Worm (Caenorhabditis elegans) whole organism, mixed stage, embryonic: ENCODE data around the gene C04F5.9.

Experiments
- bed-3 ChIP-seq: fragments of 200-800 bp; sonication (Bioruptor generic); optimal IDR thresholded peaks from 3 replicates; lab custom pipeline; 2018; ENCODE audit warnings: mild to moderate bottlenecking, missing genetic modification characterization, moderate library complexity, missing compliant biosample characterization
- drap-1 ChIP-seq: fragments of 200-800 bp; sonication (Bioruptor generic); optimal IDR thresholded peaks from 3 replicates; lab custom pipeline; 2018; ENCODE audit warnings: mild to moderate bottlenecking, missing genetic modification characterization, missing compliant biosample characterization
- lin-13 ChIP-seq: fragments of 150-350 bp; optimal IDR thresholded peaks from 2 replicates; lab custom pipeline; 2014; ENCODE audit warnings: missing biosample characterization, missing genetic modification characterization
- lin-32 ChIP-seq: fragments of 200-800 bp; sonication (Bioruptor generic); optimal IDR thresholded peaks from 2 replicates; lab custom pipeline; 2018; ENCODE audit warnings: mild to moderate bottlenecking, missing genetic modification characterization, missing compliant biosample characterization
- lsy-2 ChIP-seq: fragments of 150-350 bp; optimal IDR thresholded peaks from 2 replicates; lab custom pipeline; 2014; ENCODE audit warnings: missing biosample characterization, missing genetic modification characterization
- mep-1 ChIP-seq: fragments of 150-350 bp; optimal IDR thresholded peaks from 2 replicates; lab custom pipeline; 2017; ENCODE audit warnings: missing biosample characterization, missing genetic modification reagents, missing genetic modification characterization, inconsistent platforms
- mls-2 ChIP-seq: sonication (generic microtip); optimal IDR thresholded peaks from 2 replicates; lab custom pipeline; 2016; ENCODE audit warnings: mild to moderate bottlenecking, missing genetic modification characterization, moderate library complexity, missing compliant biosample characterization
- nhr-12 ChIP-seq: fragments of 150-350 bp; optimal IDR thresholded peaks from 2 replicates; lab custom pipeline; 2014; ENCODE audit warnings: missing biosample characterization, missing genetic modification characterization
- nhr-237 ChIP-seq: fragments of 150-350 bp; optimal IDR thresholded peaks from 2 replicates; lab custom pipeline; 2014; ENCODE audit warnings: missing biosample characterization, missing genetic modification characterization
- pha-4 ChIP-seq: fragments of 150-350 bp; optimal IDR thresholded peaks from 2 replicates; lab custom pipeline; 2018; ENCODE audit warnings: missing biosample characterization, missing genetic modification reagents, missing genetic modification characterization
- sptf-1 ChIP-seq: sonication (generic microtip); optimal IDR thresholded peaks from 2 replicates; lab custom pipeline; 2017; ENCODE audit warnings: mild to moderate bottlenecking, missing genetic modification characterization, moderate library complexity, missing compliant biosample characterization
- unc-120 ChIP-seq: sonication (generic microtip); optimal IDR thresholded peaks from 2 replicates; lab custom pipeline; 2017; ENCODE audit warnings: missing genetic modification characterization, missing compliant biosample characterization; ENCODE audit not compliant: poor library complexity, severe bottlenecking
- unc-62 ChIP-seq: fragments of 150-350 bp; optimal IDR thresholded peaks from 2 replicates; lab custom pipeline; 2014; ENCODE audit warnings: missing biosample characterization, missing genetic modification reagents, missing genetic modification characterization
- ztf-11 ChIP-seq: fragments of 150-350 bp; optimal IDR thresholded peaks from 2 replicates; lab custom pipeline; 2014; ENCODE audit warnings: missing biosample characterization, missing genetic modification characterization

ce11 chrV:5126793-5127192 lies 7.8 kb upstream of the C04F5.9 start, which contains the start of gene F14F9.5:
- no peak for TF ChIP-seq bed-3 (GFP tag; lab: Kevin White, UChicago)
- TF ChIP-seq mls-2, result no peak
- no peak for TF ChIP-seq nhr-237 (tag; lab: Kevin White, UChicago)
- no peak for TF ChIP-seq sptf-1 (tag; lab: Kevin White, UChicago)
- no peak for TF ChIP-seq pha-4 (tag; lab: Kevin White, UChicago)
- no peak for TF ChIP-seq unc-120
- TF ChIP-seq nhr-12 (tag; lab: Kevin White, UChicago), result no peak
- no peak for TF ChIP-seq lin-13
- no peak for TF ChIP-seq ztf-11
- no peak for TF ChIP-seq unc-62 (GFP tag; lab: Kevin White, UChicago)
- TF ChIP-seq lin-32 (GFP tag; lab: Kevin White, UChicago), result no peak
- no peak for TF ChIP-seq drap-1 (GFP tag; lab: Kevin White, UChicago)
- TF ChIP-seq mep-1 (tag; lab: Kevin White, UChicago), result no peak
- no peak for TF ChIP-seq lsy-2
